Fruit fly (Drosophila melanogaster): ENCODE results near the gene Myc.

The Myc gene

dm6 chrX:3380981-3381380 lies 8.0 kb downstream of the Myc start (continued):
- TF ChIP-seq pnt (GFP tag; optimal IDR thresholded peaks at IDR 0.05) (no peak), CG12071 (GFP tag; optimal IDR thresholded peaks at IDR 0.05) (peak; percentile 22), corto (GFP tag; optimal IDR thresholded peaks at IDR 0.05) (no peak), CG15696 (tag; optimal IDR thresholded peaks at IDR 0.05) (no peak), onecut (GFP tag; IDR thresholded peaks at IDR 0.05) (0 out of 2 replicates have a peak, but pooled peaks have one; percentile 5), CG13287 (GFP tag; IDR thresholded peaks at IDR 0.05; ENCODE audit: partially characterized antibody) (no peak), CG14441 (GFP tag; IDR thresholded peaks at IDR 0.05) (peak; percentile 78), CG13424 (tag; optimal IDR thresholded peaks at IDR 0.05) (peak; percentile 32), CG4282 (GFP tag; optimal IDR thresholded peaks at IDR 0.05) (no peak), ATbp (GFP tag; optimal IDR thresholded peaks at IDR 0.05) (no peak), vnd (GFP tag; IDR thresholded peaks at IDR 0.05; ENCODE audit: partially characterized antibody) (no peak), E2f2 (GFP tag; IDR thresholded peaks at IDR 0.05) (peak; percentile 44; the same call in 1 of the 2 replicates), Dek (tag; optimal IDR thresholded peaks at IDR 0.05) (no peak), Deaf1 (tag; optimal IDR thresholded peaks at IDR 0.05) (no peak), CG18599 (GFP tag; optimal IDR thresholded peaks at IDR 0.05) (peak; percentile 68), CG17568 (GFP tag; optimal IDR thresholded peaks at IDR 0.05) (no peak), Drgx (GFP tag; IDR thresholded peaks at IDR 0.05) (peak; percentile 53), ham (GFP tag; IDR thresholded peaks at IDR 0.05) (no peak), lbe (GFP tag; optimal IDR thresholded peaks at IDR 0.05) (peak; percentile 46), Hmr (GFP tag; optimal IDR thresholded peaks at IDR 0.05) (peak; percentile 44), dm (GFP tag; optimal IDR thresholded peaks at IDR 0.05) (peak; percentile 13), CG6254 (GFP tag; optimal IDR thresholded peaks at IDR 0.05) (no peak), crc (GFP tag; optimal IDR thresholded peaks at IDR 0.05) (no peak), abd-A (tag; optimal IDR thresholded peaks at IDR 0.05) (no peak), Lhr (GFP tag; optimal IDR thresholded peaks at IDR 0.05) (no peak), psq (GFP tag; optimal IDR thresholded peaks at IDR 0.05) (no peak), CG11696 (GFP tag; IDR thresholded peaks at IDR 0.05) (no peak), Ravus (GFP tag; IDR thresholded peaks at IDR 0.05) (no peak; the same call in 1 of the 2 replicates), yki (optimal IDR thresholded peaks at IDR 0.05) (no peak), CG6689 (GFP tag; IDR thresholded peaks at IDR 0.05) (peak; percentile 53), B-H1 (GFP tag; IDR thresholded peaks at IDR 0.05) (0 out of 3 replicates have a peak, but pooled peaks have one; percentile 19), CG12769 (tag; optimal IDR thresholded peaks at IDR 0.05) (peak; percentile 58), NC2α (GFP tag; optimal IDR thresholded peaks at IDR 0.05) (no peak), sd (tag; optimal IDR thresholded peaks at IDR 0.05) (peak; percentile 37), slbo (GFP tag; IDR thresholded peaks at IDR 0.05) (peak; percentile 70), h (optimal IDR thresholded peaks at IDR 0.05) (no peak), CG3838 (GFP tag; optimal IDR thresholded peaks at IDR 0.05) (no peak), Lpt (GFP tag; optimal IDR thresholded peaks at IDR 0.05) (no peak), Dbx (GFP tag; IDR thresholded peaks at IDR 0.05) (peak; percentile 63; the same call in 1 of the 3 replicates), CG17829 (tag; optimal IDR thresholded peaks at IDR 0.05) (no peak), CG17186 (GFP tag; optimal IDR thresholded peaks at IDR 0.05) (no peak), eve (GFP tag; optimal IDR thresholded peaks at IDR 0.05) (no peak), insv (GFP tag; optimal IDR thresholded peaks at IDR 0.05) (no peak), CG10366 (GFP tag; IDR thresholded peaks at IDR 0.05) (peak; percentile 52), otp (GFP tag; IDR thresholded peaks at IDR 0.05) (0 out of 3 replicates have a peak, but pooled peaks have one; percentile 35), Chrac-16 (GFP tag; optimal IDR thresholded peaks at IDR 0.05) (no peak), shn (GFP tag; optimal IDR thresholded peaks at IDR 0.05) (no peak), mirr (GFP tag; optimal IDR thresholded peaks at IDR 0.05) (no peak), CG11093 (GFP tag; IDR thresholded peaks at IDR 0.05) (no peak), sens (GFP tag) (peak; percentile 86), NK7.1 (GFP tag; optimal IDR thresholded peaks at IDR 0.05) (no peak), CG4424 (GFP tag; optimal IDR thresholded peaks at IDR 0.05) (peak; percentile 36), CG4820 (GFP tag; optimal IDR thresholded peaks at IDR 0.05) (no peak)
